Worm (Caenorhabditis elegans) whole organism, midembryonic: ENCODE data around the gene str-19.

Experiments used
- cog-1 ChIP-seq: sonication (generic microtip); optimal IDR thresholded peaks from 2 replicates; lab custom pipeline; 2016; ENCODE audit warnings: missing genetic modification characterization, missing compliant biosample characterization
- flt-1 ChIP-seq: fragments of 200-800 bp; sonication (Bioruptor generic); IDR thresholded peaks from 2 replicates; pipeline ENCODE4 v1.3.6; 2022; ENCODE audit warnings: missing genetic modification characterization, missing compliant biosample characterization
- med-1 ChIP-seq: sonication (generic microtip); optimal IDR thresholded peaks from 2 replicates; lab custom pipeline; 2017; ENCODE audit warnings: missing genetic modification characterization, mild to moderate bottlenecking, missing compliant biosample characterization, antibody characterized with exemption, missing genetic modification reagents; ENCODE audit not compliant: insufficient read depth
- ref-1 ChIP-seq: fragments of 200-800 bp; sonication (Bioruptor generic); conservative IDR thresholded peaks from 2 replicates; pipeline ENCODE4 v1.3.6; 2022; ENCODE audit warnings: missing genetic modification reagents, missing genetic modification characterization, missing compliant biosample characterization

str-19 gene

ce11 chrV:15693682-15694081, 50.6 kb downstream of the str-19 start, which contains the start of gene nhr-198:
nhr-198 (plus strand) TSS chrV:15693994.
- TF ChIP-seq ref-1 (GFP tag; lab: Robert Waterston, UW) (no peak), flt-1 (GFP tag; lab: Robert Waterston, UW) (no peak), cog-1 (no peak), med-1 (no peak)
